Fruit fly (Drosophila melanogaster) whole organism, embryonic: ENCODE results near the gene bwa.

Experiments used
- Antp ChIP-seq: fragments of 200-800 bp; sonication (Bioruptor generic); optimal IDR thresholded peaks from 3 replicates; lab custom pipeline; 2016; ENCODE audit warnings: missing biosample characterization, missing genetic modification characterization
- Atf6 ChIP-seq: fragments of 200-800 bp; sonication (Bioruptor generic); IDR thresholded peaks from 2 replicates; pipeline ENCODE4 v1.3.6; 2022; ENCODE audit warnings: missing biosample characterization, missing genetic modification characterization
- Blimp-1 ChIP-seq: fragments of 200-800 bp; sonication (Bioruptor generic); optimal IDR thresholded peaks from 3 replicates; lab custom pipeline; 2018; ENCODE audit warnings: missing biosample characterization, missing genetic modification characterization, mild to moderate bottlenecking, moderate library complexity, missing genetic modification reagents
- CG10274 ChIP-seq: fragments of 200-800 bp; sonication (Bioruptor generic); optimal IDR thresholded peaks from 3 replicates; lab custom pipeline; 2017; ENCODE audit warnings: missing biosample characterization, mild to moderate bottlenecking, missing genetic modification characterization
- CG13296 ChIP-seq: fragments of 200-800 bp; sonication (Bioruptor generic); optimal IDR thresholded peaks from 3 replicates; lab custom pipeline; 2018; ENCODE audit warnings: missing biosample characterization, mild to moderate bottlenecking, missing genetic modification characterization
- CG13624 ChIP-seq: fragments of 200-800 bp; sonication (Bioruptor generic); optimal IDR thresholded peaks from 2 replicates; lab custom pipeline; 2016; ENCODE audit warnings: missing biosample characterization, missing genetic modification characterization
- CG13775 ChIP-seq: fragments of 200-800 bp; sonication (Bioruptor generic); optimal IDR thresholded peaks from 3 replicates; lab custom pipeline; 2017; ENCODE audit warnings: missing biosample characterization, mild to moderate bottlenecking, missing genetic modification characterization
- CG2120 ChIP-seq: fragments of 200-800 bp; sonication (Bioruptor generic); optimal IDR thresholded peaks from 3 replicates; lab custom pipeline; 2016; ENCODE audit warnings: missing biosample characterization, missing genetic modification characterization
- CG31388 ChIP-seq: fragments of 200-800 bp; sonication (Bioruptor generic); optimal IDR thresholded peaks from 2 replicates; lab custom pipeline; 2016; ENCODE audit warnings: missing biosample characterization, missing genetic modification characterization
- CG32532 ChIP-seq: fragments of 200-800 bp; sonication (Bioruptor generic); IDR thresholded peaks from 2 replicates; pipeline ENCODE4 v1.3.6; 2022; ENCODE audit warnings: missing biosample characterization, missing genetic modification characterization
- CG3995 ChIP-seq: fragments of 200-800 bp; sonication (Bioruptor generic); optimal IDR thresholded peaks from 3 replicates; lab custom pipeline; 2016; ENCODE audit warnings: missing biosample characterization, missing genetic modification characterization
- CG4707 ChIP-seq: fragments of 200-800 bp; sonication (Bioruptor generic); optimal IDR thresholded peaks from 2 replicates; lab custom pipeline; 2018; ENCODE audit warnings: missing biosample characterization, mild to moderate bottlenecking, missing genetic modification characterization, moderate library complexity
- CG5245 ChIP-seq: fragments of 200-800 bp; sonication (Bioruptor generic); optimal IDR thresholded peaks from 3 replicates; lab custom pipeline; 2016; ENCODE audit warnings: missing biosample characterization, missing genetic modification characterization
- Dip2 ChIP-seq: fragments of 200-800 bp; sonication (Bioruptor generic); IDR thresholded peaks from 2 replicates; pipeline ENCODE4 v1.3.6; 2022; ENCODE audit warnings: missing biosample characterization, missing genetic modification characterization
- Drgx ChIP-seq: fragments of 200-800 bp; sonication (Bioruptor generic); IDR thresholded peaks from 2 replicates; pipeline ENCODE4 v1.3.6; 2022; ENCODE audit warnings: missing biosample characterization, missing genetic modification characterization
- Med ChIP-seq: fragments of 200-800 bp; sonication (Bioruptor generic); peaks from one replicate; lab custom pipeline; 2016; ENCODE audit warnings: missing biosample characterization, missing genetic modification characterization, mild to moderate bottlenecking, inconsistent platforms, moderate library complexity
- Trl ChIP-seq, 3 experiments: fragments of >200 bp in 2 of 3; fragments of 200-800 bp in 1 of 3; sonication (Bioruptor generic) in 1 of 3; optimal IDR thresholded peaks; 2 replicates in 1 of 3; 3 replicates in 2 of 3; lab custom pipeline; 2016 to 2017; ENCODE audit warnings: missing biosample characterization in 1 of 3, missing genetic modification characterization in 1 of 3
- cas ChIP-seq: fragments of 200-800 bp; sonication (Bioruptor generic); IDR thresholded peaks from 2 replicates; pipeline ENCODE4 v1.3.6; 2022; ENCODE audit warnings: missing biosample characterization, missing genetic modification characterization
- chinmo ChIP-seq: fragments of 200-800 bp; sonication (Bioruptor generic); IDR thresholded peaks from 4 replicates; pipeline ENCODE4 v1.3.6; 2022; ENCODE audit warnings: missing biosample characterization, missing genetic modification characterization; ENCODE audit not compliant: partially characterized antibody
- gem ChIP-seq: fragments of 200-800 bp; sonication (Bioruptor generic); optimal IDR thresholded peaks from 2 replicates; lab custom pipeline; 2019; ENCODE audit warnings: missing biosample characterization, mild to moderate bottlenecking, missing genetic modification characterization, moderate library complexity
- hth ChIP-seq: fragments of >200 bp; optimal IDR thresholded peaks from 2 replicates; lab custom pipeline; 2017; ENCODE audit warnings: inconsistent platforms
- jing ChIP-seq: fragments of 200-800 bp; sonication (Bioruptor generic); optimal IDR thresholded peaks from 2 replicates; lab custom pipeline; 2018; ENCODE audit warnings: missing biosample characterization, mild to moderate bottlenecking, missing genetic modification characterization
- ken ChIP-seq: fragments of 200-800 bp; sonication (Bioruptor generic); IDR thresholded peaks from 3 replicates; pipeline ENCODE4 v1.3.6; 2022; ENCODE audit warnings: missing biosample characterization, missing genetic modification characterization
- lab ChIP-seq: fragments of 200-800 bp; sonication (Bioruptor generic); optimal IDR thresholded peaks from 3 replicates; lab custom pipeline; 2017; ENCODE audit warnings: missing biosample characterization, missing genetic modification characterization, mild to moderate bottlenecking, moderate library complexity, missing genetic modification reagents
- lmd ChIP-seq: fragments of 200-800 bp; sonication (Bioruptor generic); IDR thresholded peaks from 2 replicates; pipeline ENCODE4 v1.3.6; 2022; ENCODE audit warnings: missing biosample characterization, missing genetic modification characterization
- nerfin-2 ChIP-seq: fragments of 200-800 bp; sonication (Bioruptor generic); IDR thresholded peaks from 2 replicates; pipeline ENCODE4 v1.3.6; 2022; ENCODE audit warnings: missing biosample characterization, missing genetic modification characterization; ENCODE audit not compliant: partially characterized antibody
- nom ChIP-seq: fragments of 200-800 bp; sonication (Bioruptor generic); optimal IDR thresholded peaks from 2 replicates; lab custom pipeline; 2017; ENCODE audit warnings: missing biosample characterization, missing genetic modification characterization, mild to moderate bottlenecking, moderate library complexity, missing genetic modification reagents
- p53 ChIP-seq: fragments of 200-800 bp; sonication (Bioruptor generic); optimal IDR thresholded peaks from 2 replicates; lab custom pipeline; 2016; ENCODE audit warnings: missing biosample characterization, missing genetic modification characterization
- row ChIP-seq: fragments of 200-800 bp; sonication (Bioruptor generic); IDR thresholded peaks from 3 replicates; pipeline ENCODE4 v1.3.6; 2022; ENCODE audit warnings: missing biosample characterization, missing genetic modification characterization
- sens-2 ChIP-seq: fragments of 200-800 bp; sonication (Bioruptor generic); IDR thresholded peaks from 2 replicates; pipeline ENCODE4 v1.3.6; 2022; ENCODE audit warnings: missing biosample characterization, missing genetic modification characterization
- shn ChIP-seq: fragments of 200-800 bp; sonication (Bioruptor generic); optimal IDR thresholded peaks from 3 replicates; lab custom pipeline; 2016; ENCODE audit warnings: missing biosample characterization, missing genetic modification characterization
- slbo ChIP-seq: fragments of 200-800 bp; sonication (Bioruptor generic); IDR thresholded peaks from 2 replicates; pipeline ENCODE4 v1.3.6; 2022; ENCODE audit warnings: missing biosample characterization, missing genetic modification characterization
- sna ChIP-seq: fragments of 200-800 bp; sonication (Bioruptor generic); IDR thresholded peaks from 2 replicates; pipeline ENCODE4 v1.3.6; 2022; ENCODE audit warnings: missing biosample characterization, missing genetic modification characterization; ENCODE audit not compliant: partially characterized antibody
- sqz ChIP-seq: fragments of 200-800 bp; sonication (Bioruptor generic); optimal IDR thresholded peaks from 3 replicates; lab custom pipeline; 2018; ENCODE audit warnings: missing biosample characterization, mild to moderate bottlenecking, missing genetic modification characterization
- stwl ChIP-seq: fragments of 200-800 bp; sonication (Bioruptor generic); optimal IDR thresholded peaks from 3 replicates; lab custom pipeline; 2018; ENCODE audit warnings: missing biosample characterization, mild to moderate bottlenecking, missing genetic modification characterization, moderate library complexity
- twi ChIP-seq: fragments of 200-800 bp; optimal IDR thresholded peaks from 2 replicates; lab custom pipeline; 2019; ENCODE audit warnings: missing biosample characterization, mild to moderate bottlenecking, missing genetic modification characterization, moderate library complexity
- wor ChIP-seq: fragments of 200-800 bp; sonication (Bioruptor generic); IDR thresholded peaks from 2 replicates; pipeline ENCODE4 v1.3.6; 2022; ENCODE audit warnings: missing biosample characterization, missing genetic modification characterization

Gene bwa

DNA sequence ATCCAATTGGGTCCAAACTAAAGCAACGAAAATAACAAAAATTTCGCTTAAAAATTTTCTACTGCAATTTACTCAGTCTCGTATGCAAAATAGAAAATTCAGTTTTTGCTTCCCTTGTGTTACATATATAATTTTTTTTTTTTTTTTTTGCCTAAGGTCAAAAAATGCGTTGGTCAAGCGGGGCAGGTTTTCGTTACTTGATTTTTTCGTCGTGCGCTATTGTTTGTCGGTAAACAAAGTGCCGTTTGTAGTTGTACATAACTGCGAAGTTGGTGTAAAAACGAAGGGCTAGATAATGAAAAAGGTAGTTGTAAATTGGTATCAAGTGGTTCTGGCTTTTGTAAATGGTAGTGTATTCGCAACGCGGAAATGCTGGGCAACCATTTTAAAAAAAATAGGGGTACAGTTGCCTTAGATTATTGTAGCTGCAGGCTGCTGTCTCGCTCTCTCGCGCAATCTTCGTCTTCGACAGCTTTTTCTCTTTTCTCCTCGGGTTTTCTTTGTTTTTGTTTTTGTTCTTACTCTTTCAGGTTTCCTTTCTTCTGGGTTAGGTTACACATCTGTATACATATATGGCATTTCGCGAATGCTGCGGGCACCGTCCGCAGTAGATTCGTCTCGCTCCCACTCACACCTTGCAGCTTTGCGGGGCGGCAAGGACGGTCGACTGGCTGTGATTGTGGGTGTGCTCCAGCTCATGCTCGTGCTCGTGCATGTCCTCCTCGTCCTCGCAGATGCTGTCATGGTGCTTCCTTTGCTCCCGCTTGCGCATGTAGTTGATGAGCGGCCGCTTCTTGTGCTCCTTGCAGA is 16.2 kb downstream of the bwa start (continued):
- TF ChIP-seq shn (GFP tag; lab: Kevin White, UChicago) (no peak), CG4707 (no peak), CG13775 (GFP tag; lab: Kevin White, UChicago) (no peak), cas (GFP tag; lab: Robert Waterston, UW) (no peak), hth (lab: Kevin White, UChicago) (no peak), CG10274 (no peak), Med (peak; percentile 25), p53 (GFP tag; lab: Kevin White, UChicago) (peak; percentile 49), CG2120 (peak; percentile 13), Dip2 (GFP tag; lab: Robert Waterston, UW) (no peak), chinmo (GFP tag; lab: Robert Waterston, UW) (0 out of 4 replicates have a peak, but pooled peaks have one; percentile 45), wor (GFP tag; lab: Robert Waterston, UW) (no peak), lmd (0 out of 2 replicates have a peak, but pooled peaks have one; percentile 18), ken (GFP tag; lab: Robert Waterston, UW) (0 out of 3 replicates have a peak, but pooled peaks have one; percentile 41), CG3995 (GFP tag; lab: Kevin White, UChicago) (no peak), CG5245 (GFP tag; lab: Kevin White, UChicago) (no peak), sqz (GFP tag; lab: Kevin White, UChicago) (peak; percentile 16), Drgx (GFP tag; lab: Robert Waterston, UW) (0 out of 2 replicates have a peak, but pooled peaks have one; percentile 29), Blimp-1 (GFP tag; lab: Kevin White, UChicago) (no peak), jing (no peak), Trl (optimal IDR thresholded peaks at IDR 0.05; lab: Kevin White, UChicago) (no peak), Trl (GFP tag; optimal IDR thresholded peaks at IDR 0.05; lab: Kevin White, UChicago) (no peak), slbo (GFP tag; lab: Robert Waterston, UW) (peak; percentile 37; the same call in 1 of the 2 replicates), sna (GFP tag; lab: Robert Waterston, UW) (no peak), Antp (GFP tag; lab: Kevin White, UChicago) (no peak), nom (GFP tag; lab: Kevin White, UChicago) (peak; percentile 28), CG13624 (GFP tag; lab: Kevin White, UChicago) (peak; percentile 0), stwl (no peak), sens-2 (GFP tag; lab: Robert Waterston, UW) (0 out of 2 replicates have a peak, but pooled peaks have one; percentile 16), CG32532 (GFP tag; lab: Robert Waterston, UW) (no peak), nerfin-2 (0 out of 2 replicates have a peak, but pooled peaks have one; percentile 21), Atf6 (GFP tag; lab: Robert Waterston, UW) (no peak), row (GFP tag; lab: Robert Waterston, UW) (peak; percentile 16; the same call in 1 of the 3 replicates), gem (peak; percentile 6), CG13296 (GFP tag; lab: Kevin White, UChicago) (peak; percentile 9), lab (GFP tag; lab: Kevin White, UChicago) (peak; percentile 21), twi (tag; lab: Kevin White, UChicago) (no peak), CG31388 (GFP tag; lab: Kevin White, UChicago) (no peak)
